Fruit fly (Drosophila melanogaster) whole organism: Measurements from ENCODE around the gene mthl15.

Experiments
- CG8478 ChIP-seq: fragments of >200 bp; optimal IDR thresholded peaks from 2 replicates; lab custom pipeline; 2018; ENCODE audit warnings: inconsistent platforms
- Dll ChIP-seq: fragments of >200 bp; optimal IDR thresholded peaks from 2 replicates; lab custom pipeline; 2017
- EcR ChIP-seq, 2 experiments: fragments of >200 bp; optimal IDR thresholded peaks; 2 replicates each; lab custom pipeline; 2017; ENCODE audit warnings: missing biosample characterization in 2 of 2, missing genetic modification characterization in 2 of 2, missing genetic modification reagents in 2 of 2
- pan ChIP-seq: fragments of >200 bp; optimal IDR thresholded peaks from 2 replicates; lab custom pipeline; 2017
- psq ChIP-seq: fragments of >200 bp; optimal IDR thresholded peaks from 2 replicates; lab custom pipeline; 2017
- usp ChIP-seq: fragments of >200 bp; optimal IDR thresholded peaks from 2 replicates; lab custom pipeline; 2017; ENCODE audit warnings: missing biosample characterization, missing genetic modification characterization, mixed read lengths

The mthl15 gene

DNA sequence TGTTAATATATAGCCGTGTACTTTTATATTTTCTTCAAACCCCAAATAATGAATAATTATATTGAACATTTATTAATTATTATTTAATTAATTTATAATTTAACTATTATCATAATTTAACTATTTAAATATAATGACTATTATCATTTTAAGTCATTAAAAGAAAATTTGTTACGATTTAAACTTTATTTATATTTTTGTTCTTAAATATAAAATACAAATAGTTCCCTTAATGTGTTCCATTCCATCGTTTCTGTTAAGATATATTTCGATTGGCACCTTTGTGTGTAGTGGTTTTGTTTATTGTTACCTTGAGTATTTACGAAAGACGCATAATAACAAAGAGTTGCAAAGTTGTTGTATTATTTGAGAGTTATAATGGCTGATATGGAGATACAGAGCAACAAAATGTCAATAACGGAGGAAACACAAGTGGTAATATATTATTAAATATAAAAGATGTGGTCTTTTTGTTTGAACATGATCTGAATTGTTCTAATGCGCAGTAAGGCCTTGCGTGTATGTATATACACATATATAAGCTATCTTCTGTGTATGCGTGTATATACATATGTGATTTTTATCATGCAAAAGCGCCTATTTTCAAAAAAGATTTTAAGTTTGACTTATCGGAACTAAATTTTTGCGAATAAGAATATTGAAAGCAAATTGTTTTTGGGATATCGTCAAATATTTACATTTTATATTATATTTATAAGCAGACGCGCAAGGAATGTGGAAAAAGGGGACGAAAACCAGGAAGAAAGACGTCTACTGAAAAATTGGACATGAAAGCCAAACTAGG is 25.9 kb upstream of the mthl15 start, which contains the start of gene REPTOR-BP:
Gene REPTOR-BP, plus strand, starts transcription at position 296 of the 805 bp plus-strand sequence.
- TF ChIP-seq usp (no peak), CG8478 (lab: Kevin White, UChicago) (no peak), EcR (GFP tag; optimal IDR thresholded peaks at IDR 0.05; lab: Kevin White, UChicago) (no peak), Dll (lab: Kevin White, UChicago) (no peak), psq (lab: Kevin White, UChicago) (no peak), pan (lab: Kevin White, UChicago) (no peak)

DNA sequence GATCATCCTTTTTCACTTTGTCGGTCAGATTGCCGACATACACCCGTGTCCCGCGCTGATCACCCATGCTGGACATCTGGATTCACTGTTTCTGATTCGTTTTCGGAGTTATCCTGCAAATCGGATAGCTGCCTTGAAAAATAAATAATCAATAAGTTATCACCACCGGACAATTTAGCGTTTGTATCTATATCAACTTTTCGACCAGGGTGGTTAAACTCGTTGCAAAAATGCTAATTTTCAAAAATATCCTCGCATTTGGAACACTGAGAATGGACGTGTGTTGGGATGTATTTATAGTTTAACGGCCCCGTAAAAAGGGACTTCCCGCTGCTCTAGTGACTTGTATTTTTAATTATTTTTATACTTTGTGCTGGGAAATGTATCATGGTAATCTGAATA is 25.2 kb upstream of the mthl15 start, which contains the start of gene Rsf1:
Gene Rsf1, minus strand, starts transcription at position 212 of the 402 bp plus-strand sequence.
- TF ChIP-seq pan (lab: Kevin White, UChicago): no peak
- TF ChIP-seq psq (lab: Kevin White, UChicago): no peak
- no peak for TF ChIP-seq usp
- TF ChIP-seq EcR (GFP tag; optimal IDR thresholded peaks at IDR 0.05; lab: Kevin White, UChicago): no peak
- TF ChIP-seq CG8478 (lab: Kevin White, UChicago): no peak
- no peak for TF ChIP-seq Dll (lab: Kevin White, UChicago)

DNA sequence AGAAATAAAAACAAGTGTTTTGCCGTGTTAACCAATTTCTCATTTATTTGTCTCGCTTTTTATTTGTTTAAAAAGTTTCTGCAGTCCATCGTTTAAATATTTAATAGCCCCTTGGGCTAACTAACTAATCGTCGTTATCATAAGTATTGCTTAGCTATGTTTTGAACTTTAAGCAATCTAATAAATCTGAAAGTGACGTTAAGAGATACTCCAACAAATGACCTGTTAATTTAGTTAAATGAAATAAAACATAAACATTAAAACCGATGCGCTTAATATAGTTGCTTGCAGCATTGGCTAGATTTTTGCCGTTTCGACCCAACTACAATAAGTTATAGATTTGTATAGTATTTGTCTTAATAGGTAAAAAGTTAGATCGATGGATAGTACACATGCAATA is 23.7 kb upstream of the mthl15 start:
- TF ChIP-seq Dll (lab: Kevin White, UChicago) (no peak), EcR (GFP tag; optimal IDR thresholded peaks at IDR 0.05; lab: Kevin White, UChicago) (no peak), pan (lab: Kevin White, UChicago) (no peak), usp (no peak), CG8478 (lab: Kevin White, UChicago) (no peak)

DNA sequence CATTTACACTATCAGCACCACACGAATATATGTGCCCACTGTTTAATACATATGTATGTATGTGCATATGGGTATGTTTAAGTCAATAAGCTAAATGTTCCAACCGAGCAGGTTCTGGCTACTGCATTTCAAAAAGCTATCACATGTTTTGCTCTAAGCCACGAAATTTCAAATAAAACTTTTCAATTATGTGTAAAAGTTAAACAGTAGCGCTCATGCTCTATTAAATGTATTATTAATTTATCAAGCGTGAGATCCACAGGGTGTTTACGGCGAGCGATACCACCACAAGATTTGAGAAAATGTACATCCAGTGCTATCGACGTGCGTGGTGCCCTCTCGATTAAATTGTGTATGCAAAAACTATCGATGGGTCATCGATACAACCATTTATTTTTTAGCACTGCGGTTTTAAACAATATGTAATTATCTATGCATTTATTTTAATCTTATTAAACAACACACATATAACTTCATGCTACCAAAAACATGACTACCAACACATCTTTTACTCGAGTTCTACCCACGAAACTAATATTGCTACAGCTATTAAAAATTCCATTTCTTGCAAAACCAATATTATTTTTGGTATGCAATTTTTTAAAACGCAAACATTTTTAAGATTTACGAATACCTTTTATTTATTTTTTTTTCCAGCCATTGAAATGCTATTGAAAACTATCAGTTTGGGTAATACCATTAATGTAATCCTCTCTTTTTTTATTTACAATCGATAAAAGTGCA is 22.8 kb upstream of the mthl15 start, which contains the start of gene Pten:
Gene Pten, minus strand, starts transcription at position 300 of the 744 bp plus-strand sequence.
- no peak for TF ChIP-seq Dll (lab: Kevin White, UChicago)
- TF ChIP-seq pan (lab: Kevin White, UChicago): no peak
- no peak for TF ChIP-seq psq (lab: Kevin White, UChicago)
- no peak for TF ChIP-seq CG8478 (lab: Kevin White, UChicago)
- TF ChIP-seq EcR (GFP tag; optimal IDR thresholded peaks at IDR 0.05; lab: Kevin White, UChicago): no peak

DNA sequence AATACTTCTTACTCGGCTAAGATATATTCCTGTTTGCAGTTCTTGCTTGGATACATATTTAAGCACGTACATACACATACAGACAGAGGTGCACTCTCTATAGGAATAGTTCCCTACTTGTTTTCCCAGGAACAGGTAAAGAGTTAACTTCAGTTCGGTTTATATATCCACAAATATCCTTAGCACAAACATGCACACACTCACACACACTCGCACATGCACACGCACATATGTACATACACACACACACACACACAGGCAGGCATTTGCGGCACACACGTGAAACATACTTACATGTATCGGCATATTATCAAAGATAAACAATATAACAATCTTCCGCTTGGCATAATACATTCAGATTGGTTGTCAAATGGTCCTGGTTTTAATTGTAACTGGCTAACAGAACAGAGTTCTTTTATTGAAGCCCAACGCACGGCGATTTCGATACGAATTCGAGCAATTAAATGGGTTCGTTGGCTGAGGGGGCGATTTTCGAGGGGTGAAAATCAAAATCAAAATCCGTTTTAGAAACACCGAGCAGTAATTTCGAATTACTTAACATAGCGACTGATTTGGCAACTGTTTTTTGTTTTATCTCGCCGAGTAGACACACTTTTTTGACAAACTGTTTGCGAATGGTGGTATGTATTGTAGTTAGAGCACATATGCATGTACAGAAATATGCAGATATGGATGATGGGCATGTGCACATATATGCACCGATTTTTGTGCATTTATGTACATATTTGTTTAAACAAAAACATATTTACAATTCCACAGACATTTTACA is 22.0 kb upstream of the mthl15 start:
- TF ChIP-seq Dll (lab: Kevin White, UChicago): no peak
- TF ChIP-seq EcR (GFP tag; optimal IDR thresholded peaks at IDR 0.05; lab: Kevin White, UChicago): no peak
- TF ChIP-seq usp: no peak
- TF ChIP-seq psq (lab: Kevin White, UChicago): no peak
- TF ChIP-seq pan (lab: Kevin White, UChicago): no peak
- no peak for TF ChIP-seq CG8478 (lab: Kevin White, UChicago)

DNA sequence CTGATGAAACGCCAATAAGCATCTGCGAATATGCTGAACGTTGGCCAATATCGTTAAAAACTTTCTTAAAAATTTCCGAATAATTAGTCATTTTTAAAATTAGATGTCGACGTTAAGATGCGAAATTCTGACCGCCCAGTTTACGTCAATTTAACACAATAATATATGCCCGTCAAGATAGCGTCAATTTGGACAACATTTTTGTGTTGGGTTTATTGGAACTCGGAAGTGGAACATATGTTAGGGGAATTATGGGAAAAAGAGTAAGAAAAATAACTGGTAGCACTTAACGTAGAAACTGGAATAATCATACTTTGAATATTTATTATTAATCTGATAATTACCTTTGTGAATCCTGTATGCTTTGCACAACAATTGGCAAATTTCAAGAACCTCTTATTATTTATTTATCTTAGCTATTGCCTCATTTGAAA is 17.6 kb upstream of the mthl15 start, which contains the start of gene CG5676:
Gene CG5676, minus strand, starts transcription at position 167 of the 434 bp plus-strand sequence.
- TF ChIP-seq pan (lab: Kevin White, UChicago) (no peak), usp (no peak), psq (lab: Kevin White, UChicago) (no peak), CG8478 (lab: Kevin White, UChicago) (no peak), Dll (lab: Kevin White, UChicago) (no peak), EcR (GFP tag; optimal IDR thresholded peaks at IDR 0.05; lab: Kevin White, UChicago) (no peak)

DNA sequence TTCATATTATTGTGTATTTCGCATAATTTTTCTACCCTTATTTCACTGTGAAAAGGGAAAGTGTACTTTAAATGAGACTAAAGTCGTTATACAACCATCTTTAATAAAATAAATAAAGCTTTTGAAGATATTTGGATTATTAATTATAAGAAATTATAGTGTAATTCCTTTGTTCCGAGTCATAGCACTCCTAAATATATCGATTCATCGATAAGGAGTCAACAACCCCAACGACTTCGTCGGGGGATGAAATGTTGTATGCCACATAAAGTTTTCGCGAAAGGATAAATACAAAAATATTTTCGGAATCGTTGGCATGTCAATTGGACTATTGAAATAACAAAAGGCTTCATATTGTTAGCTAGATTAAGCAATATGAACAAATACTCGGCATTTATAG is 13.5 kb upstream of the mthl15 start, which contains the start of gene Ror:
Gene Ror, plus strand, starts transcription at position 252 of the 400 bp plus-strand sequence.
- TF ChIP-seq usp (no peak), psq (lab: Kevin White, UChicago) (no peak), pan (lab: Kevin White, UChicago) (no peak), EcR (GFP tag; optimal IDR thresholded peaks at IDR 0.05; lab: Kevin White, UChicago) (no peak), CG8478 (lab: Kevin White, UChicago) (no peak), Dll (lab: Kevin White, UChicago) (no peak)

DNA sequence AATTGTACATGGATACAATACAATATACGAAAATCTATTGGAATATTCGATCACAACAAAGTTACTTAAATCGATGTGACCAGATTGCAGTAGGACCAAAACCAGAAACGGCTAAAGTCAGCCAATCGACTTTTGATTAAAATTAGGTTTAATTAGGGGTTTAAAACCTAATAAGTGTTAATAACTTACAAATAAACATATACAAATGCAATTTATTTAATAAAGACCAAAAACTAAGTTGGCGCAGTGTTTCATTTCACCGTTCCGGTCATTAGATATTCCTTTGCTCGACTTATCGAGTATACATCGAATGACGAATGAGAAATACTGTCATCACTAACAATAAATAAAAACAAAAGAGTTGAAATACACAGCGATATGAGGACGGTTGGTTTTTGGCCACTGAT is 12.3 kb upstream of the mthl15 start, which contains the start of the genes bsk and CG31717:
Gene bsk, minus strand, starts transcription at position 61 of the 407 bp plus-strand sequence.
Gene CG31717, plus strand, starts transcription at position 297 of the 407 bp plus-strand sequence.
- TF ChIP-seq psq (lab: Kevin White, UChicago) (no peak), Dll (lab: Kevin White, UChicago) (no peak), CG8478 (lab: Kevin White, UChicago) (no peak), usp (no peak), EcR (GFP tag; optimal IDR thresholded peaks at IDR 0.05; lab: Kevin White, UChicago) (no peak), pan (lab: Kevin White, UChicago) (no peak)

DNA sequence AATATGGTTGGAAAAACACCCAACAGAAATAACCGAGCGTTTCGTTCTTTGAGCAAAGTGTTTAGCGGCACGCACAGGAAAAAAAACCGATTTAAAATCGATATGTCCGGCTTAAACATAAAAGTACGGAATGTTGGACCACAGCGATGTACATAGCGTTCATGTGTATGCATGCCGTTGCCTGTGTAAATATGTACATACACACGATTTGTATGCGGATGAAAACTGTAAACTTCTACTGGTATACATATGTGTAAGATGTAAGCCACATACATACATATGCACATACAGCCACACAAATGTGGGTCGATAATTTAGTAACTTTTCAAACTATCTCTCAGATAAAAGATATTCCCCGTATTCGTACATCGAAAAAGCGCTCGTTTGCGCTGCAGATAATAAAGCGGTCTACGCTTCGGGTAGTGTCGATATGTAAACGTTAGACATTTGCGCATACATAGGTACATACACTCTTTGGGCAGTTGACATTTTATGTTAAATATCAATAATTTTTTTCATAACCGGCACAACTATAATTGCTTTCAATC is 11.6 kb upstream of the mthl15 start:
- no peak for TF ChIP-seq EcR (GFP tag; optimal IDR thresholded peaks at IDR 0.05; lab: Kevin White, UChicago)
- TF ChIP-seq Dll (lab: Kevin White, UChicago): no peak
- TF ChIP-seq CG8478 (lab: Kevin White, UChicago): no peak

DNA sequence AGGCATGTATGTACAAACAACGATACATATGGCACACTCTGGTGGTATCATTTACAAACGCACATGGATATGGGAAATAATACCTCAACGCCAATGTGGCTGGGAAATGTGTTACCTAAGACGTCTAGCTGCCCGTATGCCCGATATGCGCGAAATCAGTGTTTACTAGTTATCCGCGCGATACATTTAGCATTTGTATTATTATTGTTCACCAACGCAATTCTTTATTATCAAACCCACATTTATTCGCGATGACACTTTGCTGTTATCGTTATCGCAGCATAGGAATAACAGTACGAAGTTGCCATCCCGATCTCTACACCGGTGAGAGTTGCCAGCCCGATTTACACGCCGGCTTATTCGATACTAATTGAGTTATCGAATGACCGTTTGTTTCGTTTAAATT is 8.7 kb upstream of the mthl15 start, which contains the start of gene chico:
Gene chico, minus strand, starts transcription at position 294 of the 406 bp plus-strand sequence.
- TF ChIP-seq EcR (GFP tag; optimal IDR thresholded peaks at IDR 0.05; lab: Kevin White, UChicago): no peak
- TF ChIP-seq usp: no peak
- no peak for TF ChIP-seq psq (lab: Kevin White, UChicago)
- no peak for TF ChIP-seq Dll (lab: Kevin White, UChicago)
- TF ChIP-seq pan (lab: Kevin White, UChicago): no peak
- no peak for TF ChIP-seq CG8478 (lab: Kevin White, UChicago)
